Worm (Caenorhabditis elegans) whole organism, mixed stage, embryonic: ENCODE data around the gene srt-69.
A peak's percentile ranks its signal among the peaks of the same experiment; 100 is the strongest.

Source experiments
- bed-3 ChIP-seq: fragments of 200-800 bp; sonication (Bioruptor generic); optimal IDR thresholded peaks from 3 replicates; lab custom pipeline; 2018; ENCODE audit warnings: mild to moderate bottlenecking, missing genetic modification characterization, moderate library complexity, missing compliant biosample characterization
- drap-1 ChIP-seq: fragments of 200-800 bp; sonication (Bioruptor generic); optimal IDR thresholded peaks from 3 replicates; lab custom pipeline; 2018; ENCODE audit warnings: mild to moderate bottlenecking, missing genetic modification characterization, missing compliant biosample characterization
- elt-1 ChIP-seq: sonication (generic microtip); optimal IDR thresholded peaks from 2 replicates; lab custom pipeline; 2017; ENCODE audit warnings: missing genetic modification characterization, mild to moderate bottlenecking, missing compliant biosample characterization, antibody characterized with exemption, moderate library complexity, borderline replicate concordance; ENCODE audit not compliant: insufficient read depth
- lin-13 ChIP-seq: fragments of 150-350 bp; optimal IDR thresholded peaks from 2 replicates; lab custom pipeline; 2014; ENCODE audit warnings: missing biosample characterization, missing genetic modification characterization
- mep-1 ChIP-seq: fragments of 150-350 bp; optimal IDR thresholded peaks from 2 replicates; lab custom pipeline; 2017; ENCODE audit warnings: missing biosample characterization, missing genetic modification reagents, missing genetic modification characterization, inconsistent platforms
- nhr-237 ChIP-seq: fragments of 150-350 bp; optimal IDR thresholded peaks from 2 replicates; lab custom pipeline; 2014; ENCODE audit warnings: missing biosample characterization, missing genetic modification characterization
- nhr-28 ChIP-seq: fragments of 150-350 bp; optimal IDR thresholded peaks from 2 replicates; lab custom pipeline; 2014; ENCODE audit warnings: missing biosample characterization, missing genetic modification characterization
- nhr-76 ChIP-seq: sonication (generic microtip); optimal IDR thresholded peaks from 2 replicates; lab custom pipeline; 2017; ENCODE audit warnings: missing biosample characterization, missing genetic modification characterization
- pha-4 ChIP-seq: fragments of 150-350 bp; optimal IDR thresholded peaks from 2 replicates; lab custom pipeline; 2018; ENCODE audit warnings: missing biosample characterization, missing genetic modification reagents, missing genetic modification characterization
- snpc-4 ChIP-seq: fragments of 150-350 bp; optimal IDR thresholded peaks from 2 replicates; lab custom pipeline; 2014; ENCODE audit warnings: missing biosample characterization, missing genetic modification characterization
- unc-39 ChIP-seq: fragments of 150-350 bp; optimal IDR thresholded peaks from 2 replicates; lab custom pipeline; 2014; ENCODE audit warnings: missing biosample characterization, missing genetic modification characterization
- unc-62 ChIP-seq: fragments of 150-350 bp; optimal IDR thresholded peaks from 2 replicates; lab custom pipeline; 2014; ENCODE audit warnings: missing biosample characterization, missing genetic modification reagents, missing genetic modification characterization
- ztf-11 ChIP-seq: fragments of 150-350 bp; optimal IDR thresholded peaks from 2 replicates; lab custom pipeline; 2014; ENCODE audit warnings: missing biosample characterization, missing genetic modification characterization

- no peak for TF ChIP-seq pha-4 (tag; lab: Kevin White, UChicago)
- no peak for TF ChIP-seq unc-62 (GFP tag; lab: Kevin White, UChicago)
- TF ChIP-seq nhr-28, result no peak
- TF ChIP-seq lin-13 (tag; lab: Kevin White, UChicago), result peak; percentile 22
- TF ChIP-seq nhr-76 (tag; lab: Kevin White, UChicago), result no peak
- peak; percentile 41 for TF ChIP-seq mep-1 (tag; lab: Kevin White, UChicago)
- no peak for TF ChIP-seq nhr-237 (tag; lab: Kevin White, UChicago)
- TF ChIP-seq snpc-4 (tag; lab: Kevin White, UChicago), result no peak
- TF ChIP-seq elt-1, result no peak
- no peak for TF ChIP-seq unc-39 (tag; lab: Kevin White, UChicago)
- no peak for TF ChIP-seq ztf-11
- no peak for TF ChIP-seq drap-1
- no peak for TF ChIP-seq bed-3 (GFP tag; lab: Kevin White, UChicago)
These were observed 3.6 kb upstream of the srt-69 start, which contains the start of gene penr-1 for ce11 chrV:5269024-5269535.
